Worm (Caenorhabditis elegans) whole organism, dauer: ENCODE data around the gene F19G12.3.
"Not testable (repeated sequence)": the region's sequence is repeated elsewhere in the genome, so short reads cannot be mapped to it uniquely, and the experiment has no call there.

Experiments used
- unc-62 ChIP-seq: sonication (generic microtip); optimal IDR thresholded peaks from 2 replicates; lab custom pipeline; 2017; ENCODE audit warnings: missing biosample characterization, missing genetic modification reagents, missing genetic modification characterization

The F19G12.3 gene

ce11 chrX:1424509-1424908 lies at the start of gene F19G12.3:
F19G12.3 (plus strand) TSS chrX:1424809.
- no peak for TF ChIP-seq unc-62

DNA sequence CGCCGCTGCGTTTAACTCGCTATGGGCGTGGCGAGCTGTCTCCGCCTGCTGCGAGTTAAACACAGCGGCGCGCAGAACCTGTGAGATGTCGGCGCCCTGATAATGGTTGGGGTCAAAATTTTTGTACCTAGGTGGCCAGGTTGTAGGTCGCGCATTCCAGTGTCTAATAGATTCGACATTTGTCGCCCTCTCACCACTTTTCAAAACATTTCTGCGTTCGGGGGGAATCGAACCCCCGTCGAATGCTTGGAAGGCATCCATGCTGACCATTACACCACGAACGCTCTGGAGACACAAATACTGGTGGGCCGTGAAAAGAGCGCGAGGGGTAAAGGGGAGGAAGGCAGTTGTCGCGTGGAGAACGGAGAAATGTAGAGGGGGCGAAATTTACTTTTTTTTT lies 45.2 kb upstream of the F19G12.3 start:
- TF ChIP-seq unc-62, result no peak

DNA sequence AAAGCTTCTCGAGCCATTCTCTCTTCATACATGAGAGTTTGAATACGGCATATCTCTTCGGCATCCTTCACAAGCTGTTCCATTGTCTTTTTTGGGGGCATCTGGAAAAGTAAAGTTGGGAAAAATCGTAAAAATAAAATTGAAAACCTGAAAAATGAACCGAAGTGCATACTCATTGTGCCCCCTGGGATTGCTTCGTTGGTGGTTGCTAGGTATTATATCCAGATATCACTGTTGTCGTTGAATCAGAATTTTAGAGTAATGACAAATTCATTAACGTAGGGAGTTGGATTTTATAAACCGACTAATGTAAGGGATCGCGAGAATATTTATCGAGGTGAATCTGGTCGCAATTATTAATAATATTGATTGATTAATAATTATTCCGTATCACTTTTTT lies 43.0 kb upstream of the F19G12.3 start, which contains the start of gene F56C3.10:
TSS of gene F56C3.10 (minus strand) at position 101 of the 400 bp plus-strand sequence.
- TF ChIP-seq unc-62, result no peak

DNA sequence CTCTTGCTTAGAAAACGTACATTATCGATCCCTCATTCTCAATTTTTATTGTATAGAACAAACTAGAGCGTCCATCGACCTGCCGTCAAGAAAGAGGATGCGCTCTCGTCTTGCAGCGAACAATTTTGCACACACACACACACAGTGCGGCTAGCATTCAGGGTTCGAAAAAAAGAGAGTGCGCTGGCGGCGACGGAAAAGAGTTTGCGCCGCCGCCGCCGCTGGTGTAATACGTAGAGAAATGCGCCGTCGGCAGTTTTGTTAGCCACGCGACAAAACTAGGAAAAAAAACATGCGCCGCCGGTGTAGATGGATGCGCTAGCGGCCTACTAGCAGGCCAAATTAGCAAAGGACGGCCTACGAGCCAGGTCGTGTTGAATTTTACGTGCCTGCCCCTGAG lies 41.1 kb upstream of the F19G12.3 start:
- TF ChIP-seq unc-62, result no peak

ce11 chrX:1384538-1384937 lies 40.1 kb upstream of the F19G12.3 start, which contains the start of gene F56C3.8:
F56C3.8 (minus strand) TSS chrX:1384638.
- no peak for TF ChIP-seq unc-62

DNA sequence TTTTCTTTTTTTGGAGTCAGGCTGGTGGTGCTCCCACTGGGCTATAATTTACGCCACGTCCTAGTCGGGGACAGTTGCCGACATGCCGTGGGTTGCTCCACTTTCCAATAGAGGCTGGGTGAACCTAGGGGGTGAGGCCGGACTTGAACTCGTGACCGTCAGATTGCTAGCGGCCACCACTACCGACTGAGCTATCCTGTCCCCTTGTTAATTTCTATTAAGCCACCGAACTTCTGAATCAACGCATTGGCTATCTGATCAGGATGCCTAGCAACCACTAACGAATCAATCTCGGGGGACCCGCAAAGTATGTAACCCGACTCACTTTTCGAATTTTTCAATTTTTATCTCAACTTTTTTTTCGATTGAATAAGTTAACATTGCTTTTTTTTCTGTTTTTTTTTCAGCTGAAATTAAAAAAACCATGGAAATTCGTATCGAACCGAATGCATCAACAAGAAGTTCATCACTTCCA lies 37.7 kb upstream of the F19G12.3 start, which contains the start of gene F56C3.1:
TSS of gene F56C3.1 (plus strand) at position 425 of the 475 bp plus-strand sequence.
- no peak for TF ChIP-seq unc-62

DNA sequence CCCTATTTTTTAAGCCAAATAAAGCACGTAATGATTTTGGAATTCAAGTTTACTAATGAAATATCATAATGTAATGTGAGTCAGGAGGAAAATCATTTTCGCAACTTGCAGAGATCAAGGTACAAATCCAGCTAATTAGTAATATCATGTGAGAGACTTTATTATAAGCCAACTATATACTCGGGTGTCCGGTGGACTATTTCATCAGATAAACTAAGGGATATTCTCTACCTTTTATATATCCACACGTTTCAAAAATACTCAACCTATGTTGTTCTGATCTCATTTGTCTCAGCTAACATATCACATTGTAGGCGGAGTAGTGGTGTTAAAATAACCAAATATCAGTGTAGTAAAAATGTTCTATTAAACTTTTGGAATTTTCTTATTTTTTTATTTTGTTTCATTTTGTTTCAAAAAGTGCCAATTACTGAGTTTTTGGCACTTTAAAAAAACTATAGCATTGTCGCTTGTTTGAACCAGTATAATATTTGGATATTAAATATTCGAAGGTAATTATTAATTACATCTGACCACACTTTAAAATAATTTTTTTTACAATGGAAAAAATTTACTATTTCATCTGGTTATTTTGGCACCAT lies 35.1 kb upstream of the F19G12.3 start:
- TF ChIP-seq unc-62, result no peak

DNA sequence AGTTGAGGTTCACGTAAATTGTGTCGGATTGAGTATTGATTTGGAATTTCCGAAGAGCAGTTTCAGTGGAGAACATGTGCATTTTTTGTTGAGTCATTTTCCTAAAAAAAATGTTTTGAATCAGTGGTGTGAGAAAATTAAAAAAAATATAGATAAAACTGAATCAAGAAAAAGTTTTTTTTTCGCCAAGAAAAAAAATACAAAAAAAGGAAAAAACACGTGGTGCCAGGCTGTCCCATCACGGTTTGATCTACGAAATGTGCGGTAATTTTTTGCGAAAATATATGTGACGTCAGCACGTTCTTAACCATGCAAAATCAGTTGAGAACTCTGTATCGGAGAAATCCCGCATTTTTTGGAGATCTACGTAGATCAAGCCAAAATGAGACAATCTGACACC lies 30.7 kb upstream of the F19G12.3 start, which contains the start of gene F56C3.9:
TSS of gene F56C3.9 (minus strand) at position 101 of the 400 bp plus-strand sequence.
- no peak for TF ChIP-seq unc-62

- no peak for TF ChIP-seq unc-62
Measured at ce11 chrX:1394437-1394836, 30.2 kb upstream of the F19G12.3 start.

DNA sequence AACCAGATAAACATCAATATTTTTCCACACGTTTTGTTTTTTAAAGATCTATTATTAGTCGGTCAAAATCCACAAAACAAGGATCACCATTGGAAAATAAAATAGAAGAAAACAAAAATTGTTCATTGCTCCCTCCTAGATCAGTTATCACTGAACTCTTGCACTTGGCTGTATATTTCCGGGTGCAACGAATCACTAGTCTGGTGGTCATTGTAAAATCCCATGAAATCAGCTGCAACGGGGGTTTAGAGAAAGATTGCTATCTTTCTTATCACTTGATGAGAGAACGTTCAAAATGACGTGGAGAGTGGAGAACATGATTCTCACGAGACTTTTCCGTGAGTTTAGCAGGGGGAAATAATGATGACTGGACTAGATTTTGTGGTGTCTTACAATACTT lies 28.8 kb upstream of the F19G12.3 start:
- TF ChIP-seq unc-62, result no peak

- TF ChIP-seq unc-62, result no peak
Measured at ce11 chrX:1397516-1397915, 27.1 kb upstream of the F19G12.3 start, which contains the start of gene H39E20.1. H39E20.1 (minus strand) TSS chrX:1397616.

- no peak for TF ChIP-seq unc-62
Measured at ce11 chrX:1401259-1401658, 23.4 kb upstream of the F19G12.3 start, which contains the start of gene ZK402.5. ZK402.5 (minus strand) TSS chrX:1401359.

ce11 chrX:1403444-1403843 lies 21.2 kb upstream of the F19G12.3 start, which contains the start of gene ZK402.2:
ZK402.2 (plus strand) TSS chrX:1403744.
- not testable (repeated sequence) for TF ChIP-seq unc-62

- TF ChIP-seq unc-62, result not testable (repeated sequence)
Measured at ce11 chrX:1403971-1404370, 20.6 kb upstream of the F19G12.3 start, which contains the start of gene ZK402.1. ZK402.1 (plus strand) TSS chrX:1404271.

DNA sequence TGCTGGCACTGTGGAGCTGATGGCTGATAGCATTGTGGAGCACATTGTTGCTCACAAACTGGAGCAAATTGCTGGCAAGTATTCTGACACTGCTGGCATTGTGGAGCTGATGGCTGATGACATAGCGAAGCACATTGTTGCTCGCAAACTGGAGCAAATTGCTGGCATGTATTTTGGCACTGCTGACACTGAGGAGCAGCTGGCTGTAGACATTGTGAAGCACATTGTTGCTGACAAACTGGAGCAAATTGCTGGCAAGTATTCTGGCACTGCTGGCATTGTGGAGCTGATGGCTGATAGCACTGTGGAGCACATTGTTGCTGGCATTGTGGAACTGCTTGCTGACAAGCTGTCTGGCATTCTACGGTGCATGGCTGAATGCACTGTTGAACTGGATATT lies 15.4 kb upstream of the F19G12.3 start:
- TF ChIP-seq unc-62, result no peak

- no peak for TF ChIP-seq unc-62
Measured at ce11 chrX:1410552-1410951, 14.1 kb upstream of the F19G12.3 start, which contains the start of gene abu-2. abu-2 (minus strand) TSS chrX:1410652.

DNA sequence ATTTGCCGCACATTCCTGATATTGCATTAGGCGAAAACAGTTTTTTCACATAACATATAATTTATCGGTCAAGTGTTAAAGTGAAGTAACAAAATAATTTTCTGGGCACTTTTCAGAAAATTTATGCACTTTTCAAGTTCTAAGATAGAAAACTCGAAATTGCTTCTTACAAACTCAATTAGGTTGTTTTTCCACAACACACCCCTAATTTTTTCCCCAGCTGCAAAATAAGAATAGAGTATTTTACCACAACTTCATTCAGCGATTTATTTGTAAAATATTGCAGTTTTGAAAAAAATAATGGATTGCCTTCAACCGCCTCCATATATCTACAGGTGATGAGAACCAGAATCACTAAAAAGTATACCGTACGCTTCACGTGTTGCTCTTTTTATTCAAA lies 11.8 kb upstream of the F19G12.3 start, which contains the start of gene srh-19:
TSS of gene srh-19 (plus strand) at position 301 of the 400 bp plus-strand sequence.
- TF ChIP-seq unc-62, result no peak

DNA sequence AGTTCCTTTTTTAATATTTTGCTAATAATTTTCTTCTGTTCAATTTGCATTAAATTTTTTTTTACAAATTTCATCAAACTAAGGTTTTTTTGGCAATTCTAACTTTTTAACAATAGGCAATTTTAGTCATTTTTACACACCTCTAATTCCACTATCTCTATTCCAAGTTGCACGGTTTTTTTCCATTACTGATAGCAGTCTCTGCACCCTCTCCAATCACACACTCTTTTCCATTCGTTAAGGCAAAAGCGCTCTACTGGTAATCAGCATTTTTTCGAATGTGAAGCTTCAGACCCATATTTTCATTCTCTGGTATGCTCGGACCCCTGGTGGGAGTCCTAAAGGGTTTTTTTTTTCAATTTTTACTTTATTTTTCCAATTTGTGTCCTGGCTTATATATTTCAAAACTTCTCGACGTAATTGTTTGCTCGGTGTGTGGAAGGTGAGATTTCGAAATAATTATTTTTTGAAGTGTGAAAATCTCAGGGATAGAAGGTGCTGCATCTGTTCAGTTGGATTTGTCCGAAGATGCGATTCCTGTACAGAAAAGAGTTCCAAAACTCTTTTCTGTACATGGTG lies 7.7 kb upstream of the F19G12.3 start, which contains the start of the genes F19G12.4 and F19G12.8:
TSS of gene F19G12.4 (plus strand) at position 529 of the 579 bp plus-strand sequence.
TSS of gene F19G12.8 (plus strand) at position 545 of the 579 bp plus-strand sequence.
- no peak for TF ChIP-seq unc-62
